Worm (Caenorhabditis elegans) whole organism, late embryonic: ENCODE data around the gene F18H3.4.

ENCODE experiments used
- ceh-34 ChIP-seq: sonication (generic microtip); optimal IDR thresholded peaks from 2 replicates; lab custom pipeline; 2016; ENCODE audit warnings: mild to moderate bottlenecking, missing genetic modification characterization, missing compliant biosample characterization
- che-1 ChIP-seq: sonication (generic microtip); optimal IDR thresholded peaks from 2 replicates; lab custom pipeline; 2016; ENCODE audit warnings: mild to moderate bottlenecking, missing genetic modification characterization, missing compliant biosample characterization
- dve-1 ChIP-seq: sonication (generic microtip); optimal IDR thresholded peaks from 2 replicates; lab custom pipeline; 2017; ENCODE audit warnings: antibody characterized with exemption, mild to moderate bottlenecking, missing genetic modification characterization, missing compliant biosample characterization
- ets-4 ChIP-seq: sonication (generic microtip); optimal IDR thresholded peaks from 2 replicates; lab custom pipeline; 2016; ENCODE audit warnings: missing genetic modification characterization, missing compliant biosample characterization
- hlh-30 ChIP-seq: sonication (generic microtip); optimal IDR thresholded peaks from 2 replicates; lab custom pipeline; 2017; ENCODE audit warnings: antibody characterized with exemption, missing genetic modification characterization, missing compliant biosample characterization; ENCODE audit not compliant: insufficient read depth
- madf-2 ChIP-seq: sonication (generic microtip); optimal IDR thresholded peaks from 2 replicates; lab custom pipeline; 2017; ENCODE audit warnings: missing genetic modification characterization, missing compliant biosample characterization
- nfya-1 ChIP-seq: sonication (generic microtip); optimal IDR thresholded peaks from 2 replicates; lab custom pipeline; 2017; ENCODE audit warnings: missing genetic modification characterization, mild to moderate bottlenecking, missing compliant biosample characterization, antibody characterized with exemption, moderate library complexity
- nhr-232 ChIP-seq: sonication (generic microtip); optimal IDR thresholded peaks from 2 replicates; lab custom pipeline; 2016; ENCODE audit warnings: missing genetic modification characterization, missing compliant biosample characterization
- pqm-1 ChIP-seq: sonication (generic microtip); optimal IDR thresholded peaks from 2 replicates; lab custom pipeline; 2016; ENCODE audit warnings: missing genetic modification characterization, missing compliant biosample characterization
- syd-9 ChIP-seq: sonication (generic microtip); optimal IDR thresholded peaks from 2 replicates; lab custom pipeline; 2016; ENCODE audit warnings: mild to moderate bottlenecking, missing genetic modification characterization, moderate library complexity, missing compliant biosample characterization
- tbx-7 ChIP-seq: sonication (generic microtip); optimal IDR thresholded peaks from 2 replicates; lab custom pipeline; 2016; ENCODE audit warnings: missing genotype, missing genetic modification characterization, missing compliant biosample characterization
- unc-86 ChIP-seq: sonication (generic microtip); optimal IDR thresholded peaks from 2 replicates; lab custom pipeline; 2016; ENCODE audit warnings: missing genetic modification characterization, missing compliant biosample characterization

ce11 chrX:13484813-13485212 lies 44.1 kb upstream of the F18H3.4 start, which contains the start of gene srd-51:
- no peak for TF ChIP-seq pqm-1 (tag; lab: Kevin White, UChicago)
- TF ChIP-seq unc-86 (tag; lab: Kevin White, UChicago): no peak
- no peak for TF ChIP-seq ceh-34 (tag; lab: Kevin White, UChicago)
- TF ChIP-seq hlh-30: no peak
- no peak for TF ChIP-seq nfya-1 (tag; lab: Kevin White, UChicago)
- no peak for TF ChIP-seq nhr-232 (tag; lab: Kevin White, UChicago)
- TF ChIP-seq dve-1 (tag; lab: Kevin White, UChicago): no peak
- TF ChIP-seq ets-4 (tag; lab: Kevin White, UChicago): no peak
- no peak for TF ChIP-seq syd-9 (tag; lab: Kevin White, UChicago)
- TF ChIP-seq tbx-7 (tag; lab: Kevin White, UChicago): no peak
- TF ChIP-seq madf-2 (tag; lab: Kevin White, UChicago): no peak
- no peak for TF ChIP-seq che-1 (tag; lab: Kevin White, UChicago)
